Fruit fly (Drosophila melanogaster): ENCODE measurements around the gene Nep1.

Nep1 gene

DNA sequence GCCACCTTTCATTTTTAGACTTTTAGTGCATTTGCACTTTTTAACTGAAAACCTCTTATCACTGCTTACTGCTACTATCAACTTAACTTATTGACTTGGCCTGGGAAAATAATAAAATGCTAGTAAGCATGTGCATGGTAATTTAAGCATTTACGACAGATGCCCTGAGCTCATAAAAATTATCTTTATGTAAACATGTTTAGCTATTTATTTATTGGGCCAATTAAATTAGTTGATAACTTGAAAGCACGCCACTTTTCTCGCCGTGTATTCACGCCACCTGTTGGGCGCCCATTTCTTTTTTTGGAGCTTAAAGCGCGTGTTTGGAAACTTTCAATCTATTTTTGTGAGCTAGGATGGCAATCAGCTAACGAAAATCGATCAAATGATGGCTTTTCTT, 1.2 kb downstream of the Nep1 start (continued):
- TF ChIP-seq caup (GFP tag; optimal IDR thresholded peaks at IDR 0.05; ENCODE audit: severe bottlenecking) (no peak), CG11456 (GFP tag; IDR thresholded peaks at IDR 0.05) (no peak), Sox102F (GFP tag; optimal IDR thresholded peaks at IDR 0.05) (peak; percentile 35), sens (GFP tag) (peak; percentile 74), CG4404 (GFP tag; IDR thresholded peaks at IDR 0.05) (no peak), gsb-n (tag; optimal IDR thresholded peaks at IDR 0.05) (no peak), CG4282 (GFP tag; optimal IDR thresholded peaks at IDR 0.05) (no peak), Hr51 (GFP tag; optimal IDR thresholded peaks at IDR 0.05) (peak in 1 of 2 experiments; percentile 47), lmd (GFP tag; IDR thresholded peaks at IDR 0.05) (peak; percentile 42; the same call in 1 of the 2 replicates), CG9437 (GFP tag; optimal IDR thresholded peaks at IDR 0.05) (peak; percentile 23)

DNA sequence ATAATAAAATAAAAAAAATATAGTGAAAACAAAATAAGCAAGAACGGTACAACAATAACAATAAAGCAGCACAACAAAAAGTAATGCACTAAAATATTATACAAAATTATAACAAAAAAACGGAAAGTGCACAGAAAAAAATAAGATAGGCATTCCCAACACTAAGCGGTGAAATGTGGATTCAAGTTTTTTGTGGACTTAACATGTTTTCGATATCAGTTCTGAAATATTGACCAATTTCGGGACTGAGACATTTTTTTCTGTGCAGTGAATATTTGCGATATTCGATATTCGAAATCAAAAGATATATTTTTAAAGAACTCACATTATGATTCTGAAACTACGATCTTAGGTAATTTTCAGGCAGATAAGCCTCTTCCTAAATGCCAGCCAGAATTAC, 3.1 kb downstream of the Nep1 start:
- TF ChIP-seq Rfx (GFP tag; IDR thresholded peaks at IDR 0.05) = 0 out of 2 replicates have a peak, but pooled peaks have one; percentile 13
- peak; percentile 11 for TF ChIP-seq Med (GFP tag)
- TF ChIP-seq CG8359 (GFP tag; optimal IDR thresholded peaks at IDR 0.05; ENCODE audit: borderline replicate concordance) = no peak
- no peak for TF ChIP-seq z (GFP tag; IDR thresholded peaks at IDR 0.05)
- peak; percentile 35 for TF ChIP-seq sens (GFP tag)
- no peak for TF ChIP-seq MESR4 (GFP tag; optimal IDR thresholded peaks at IDR 0.05)
- no peak for TF ChIP-seq Pdp1 (GFP tag; optimal IDR thresholded peaks at IDR 0.05)

DNA sequence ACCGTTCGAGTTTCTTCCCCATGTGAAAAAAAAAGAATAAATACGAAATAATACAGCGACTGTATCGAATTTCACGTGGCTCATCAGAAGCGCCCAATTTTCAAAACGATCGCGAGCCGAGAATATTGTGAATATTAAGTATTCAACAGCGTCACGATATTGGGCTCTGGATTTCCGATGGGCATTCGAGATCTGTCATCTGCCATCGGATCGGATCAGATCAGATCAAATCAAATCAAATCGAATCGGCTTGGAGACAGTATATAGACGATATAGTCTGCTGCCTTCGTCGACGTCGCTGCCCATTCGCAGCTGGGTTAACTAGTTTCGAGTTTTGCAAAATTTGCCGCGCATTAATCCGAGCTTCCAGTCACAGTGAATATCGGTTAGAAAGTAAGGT, 3.6 kb downstream of the Nep1 start:
- TF ChIP-seq usp (GFP tag; optimal IDR thresholded peaks at IDR 0.05) (no peak), CG13894 (tag; optimal IDR thresholded peaks at IDR 0.05) (peak; percentile 98)

DNA sequence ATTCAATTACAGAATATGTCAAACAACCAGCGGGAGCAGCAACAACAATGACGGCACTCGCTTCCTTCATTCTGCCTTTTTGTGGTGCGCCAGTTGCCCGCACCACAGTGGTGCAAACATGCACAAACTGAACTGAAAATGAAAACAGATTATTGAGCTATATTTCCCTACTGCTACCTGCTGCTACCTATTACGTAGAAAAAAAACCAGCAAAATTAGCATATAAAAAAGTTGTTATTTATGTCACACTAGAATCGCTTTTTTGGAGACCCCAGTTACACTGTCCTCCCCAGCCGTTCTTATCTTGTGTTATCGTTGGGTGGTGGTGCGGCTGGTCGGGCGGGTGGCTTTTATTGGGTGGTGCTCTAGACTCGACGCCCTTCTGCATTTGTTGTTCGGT, 6.6 kb downstream of the Nep1 start:
- TF ChIP-seq bowl (GFP tag; IDR thresholded peaks at IDR 0.05) = peak; percentile 73
- TF ChIP-seq peb (GFP tag; IDR thresholded peaks at IDR 0.05) = peak; percentile 91
- TF ChIP-seq Dll (GFP tag; IDR thresholded peaks at IDR 0.05; ENCODE audit: partially characterized antibody) = 0 out of 4 replicates have a peak, but pooled peaks have one; percentile 24
- peak; percentile 66 for TF ChIP-seq CG13296 (GFP tag; optimal IDR thresholded peaks at IDR 0.05)
- TF ChIP-seq Tbp (GFP tag; optimal IDR thresholded peaks at IDR 0.05) = no peak
- TF ChIP-seq CG32772 (GFP tag; IDR thresholded peaks at IDR 0.05) = peak; percentile 93
- peak; percentile 74 for TF ChIP-seq CG2875 (GFP tag; optimal IDR thresholded peaks at IDR 0.05)
- TF ChIP-seq CG4404 (GFP tag; IDR thresholded peaks at IDR 0.05) = peak; percentile 83
- TF ChIP-seq sug (tag; optimal IDR thresholded peaks at IDR 0.05) = peak; percentile 29
- TF ChIP-seq CG8924 (tag; optimal IDR thresholded peaks at IDR 0.05) = peak; percentile 75
- peak; percentile 29 for TF ChIP-seq luna (GFP tag; optimal IDR thresholded peaks at IDR 0.05)
- TF ChIP-seq CG6689 (GFP tag; IDR thresholded peaks at IDR 0.05) = peak; percentile 92
- peak; percentile 81 for TF ChIP-seq CG2678 (tag; optimal IDR thresholded peaks at IDR 0.05)
- peak; percentile 37 for TF ChIP-seq Sry-δ (GFP tag; optimal IDR thresholded peaks at IDR 0.05)
- TF ChIP-seq trem (tag; optimal IDR thresholded peaks at IDR 0.05) = peak; percentile 51
- TF ChIP-seq CG7928 (GFP tag; optimal IDR thresholded peaks at IDR 0.05) = no peak
- peak; percentile 72 for TF ChIP-seq CG1024 (GFP tag; IDR thresholded peaks at IDR 0.05)
- peak; percentile 62 for TF ChIP-seq CHES-1-like (GFP tag; optimal IDR thresholded peaks at IDR 0.05)
- no peak for TF ChIP-seq Hr78 (GFP tag; optimal IDR thresholded peaks at IDR 0.05)
- peak; percentile 30 for TF ChIP-seq CG3163 (GFP tag; optimal IDR thresholded peaks at IDR 0.05)
- peak; percentile 72; the same call in 2 of the 3 replicates for TF ChIP-seq CG6175 (GFP tag; IDR thresholded peaks at IDR 0.05)
- TF ChIP-seq Antp (GFP tag; optimal IDR thresholded peaks at IDR 0.05) = peak; percentile 89
- peak; percentile 83 for TF ChIP-seq CG4424 (GFP tag; optimal IDR thresholded peaks at IDR 0.05)
- peak; percentile 98 for TF ChIP-seq Ets65A (GFP tag)
- peak; percentile 54 for TF ChIP-seq pho (GFP tag; optimal IDR thresholded peaks at IDR 0.05)
- peak; percentile 87 for TF ChIP-seq CG1603 (tag; optimal IDR thresholded peaks at IDR 0.05)
- TF ChIP-seq CoRest (tag; optimal IDR thresholded peaks at IDR 0.05) = peak; percentile 63
- TF ChIP-seq dimm (GFP tag; IDR thresholded peaks at IDR 0.05) = peak; percentile 71
- no peak for TF ChIP-seq CG10543 (GFP tag; optimal IDR thresholded peaks at IDR 0.05)
- TF ChIP-seq CG11093 (GFP tag; IDR thresholded peaks at IDR 0.05) = peak; percentile 79; the same call in 2 of the 3 replicates
